Worm (Caenorhabditis elegans): ENCODE data around the gene mics-1.

DNA sequence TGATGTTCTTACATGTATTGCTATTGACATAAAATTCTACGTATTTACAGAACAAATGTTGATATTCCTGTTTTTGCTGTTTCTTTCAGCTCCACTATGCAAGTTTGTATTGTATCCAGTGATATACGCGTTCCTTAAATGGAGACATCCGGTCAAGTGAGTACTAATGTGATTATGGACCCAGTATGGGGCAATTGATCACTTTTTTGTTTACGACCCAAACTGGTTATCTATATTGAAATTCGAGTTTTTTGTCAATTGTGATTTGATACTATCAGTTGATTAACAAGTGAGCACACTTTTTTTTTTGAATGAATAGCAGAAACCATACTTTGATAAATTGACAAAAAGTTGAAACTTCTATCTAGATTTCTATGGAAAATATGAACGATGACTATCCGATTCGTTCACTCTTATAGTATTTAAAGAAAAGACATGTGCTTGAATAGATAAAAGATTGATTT is 3.7 kb upstream of the mics-1 start, which contains the start of gene T21C9.6:
- TF ChIP-seq nhr-90 (tag; optimal IDR thresholded peaks at IDR 0.05; ENCODE audit: poor library complexity) (no peak), ces-1 (GFP tag; optimal IDR thresholded peaks at IDR 0.05) (no peak), lsy-2 (tag; optimal IDR thresholded peaks at IDR 0.05) (no peak)

All from whole organism, L1 larva.